Worm (Caenorhabditis elegans): ENCODE results near the gene imp-2.

imp-2 gene

ce11 chrIV:11130774-11131173 is 12.1 kb upstream of the imp-2 start:
- TF ChIP-seq ceh-16 (tag; optimal IDR thresholded peaks at IDR 0.05) (no peak), nfya-1 (tag; optimal IDR thresholded peaks at IDR 0.05; ENCODE audit: insufficient read depth) (peak; percentile 44), hmg-11 (tag; optimal IDR thresholded peaks at IDR 0.05) (no peak), egl-27 (tag; optimal IDR thresholded peaks at IDR 0.05) (no peak), sea-2 (GFP tag; optimal IDR thresholded peaks at IDR 0.05) (no peak), zag-1 (tag; optimal IDR thresholded peaks at IDR 0.05) (no peak), elt-1 (tag; optimal IDR thresholded peaks at IDR 0.05) (no peak), elt-3 (tag; optimal IDR thresholded peaks at IDR 0.05) (no peak), ceh-28 (tag; optimal IDR thresholded peaks at IDR 0.05) (no peak), daf-12 (tag; optimal IDR thresholded peaks at IDR 0.05) (no peak), nhr-12 (tag; optimal IDR thresholded peaks at IDR 0.05) (no peak), nhr-11 (tag; optimal IDR thresholded peaks at IDR 0.05) (no peak), pqm-1 (tag; optimal IDR thresholded peaks at IDR 0.05) (peak; percentile 11), snpc-4 (tag; optimal IDR thresholded peaks at IDR 0.05) (no peak), elt-2 (tag; optimal IDR thresholded peaks at IDR 0.05) (peak; percentile 58), nhr-43 (tag; optimal IDR thresholded peaks at IDR 0.05; ENCODE audit: poor library complexity, severe bottlenecking) (no peak), fkh-10 (GFP tag; optimal IDR thresholded peaks at IDR 0.05) (no peak), pha-4 (tag; optimal IDR thresholded peaks at IDR 0.05) (peak; percentile 29), nhr-77 (tag; optimal IDR thresholded peaks at IDR 0.05) (no peak)

- TF ChIP-seq sea-2 (GFP tag; optimal IDR thresholded peaks at IDR 0.05) = no peak
- no peak for TF ChIP-seq mdl-1 (tag; optimal IDR thresholded peaks at IDR 0.05)
- no peak for TF ChIP-seq jun-1 (tag; optimal IDR thresholded peaks at IDR 0.05)
- no peak for TF ChIP-seq nhr-28 (tag; optimal IDR thresholded peaks at IDR 0.05)
- TF ChIP-seq fkh-10 (GFP tag; optimal IDR thresholded peaks at IDR 0.05) = no peak
- TF ChIP-seq ceh-9 (tag; optimal IDR thresholded peaks at IDR 0.05) = no peak
- no peak for TF ChIP-seq unc-62 (GFP tag; optimal IDR thresholded peaks at IDR 0.05)
- TF ChIP-seq aly-2 (tag; optimal IDR thresholded peaks at IDR 0.05) = no peak
- TF ChIP-seq nhr-237 (tag; optimal IDR thresholded peaks at IDR 0.05) = no peak
- no peak for TF ChIP-seq mml-1 (tag; optimal IDR thresholded peaks at IDR 0.05)
- TF ChIP-seq lsy-12 (tag; optimal IDR thresholded peaks at IDR 0.05) = no peak
- no peak for TF ChIP-seq lin-39 (tag; optimal IDR thresholded peaks at IDR 0.05)
- TF ChIP-seq pha-4 (tag; optimal IDR thresholded peaks at IDR 0.05) = no peak
- no peak for TF ChIP-seq ztf-4 (tag; optimal IDR thresholded peaks at IDR 0.05)
- no peak for TF ChIP-seq zag-1 (tag; optimal IDR thresholded peaks at IDR 0.05)
- TF ChIP-seq elt-2 (tag; optimal IDR thresholded peaks at IDR 0.05) = no peak
- TF ChIP-seq ztf-11 (tag; optimal IDR thresholded peaks at IDR 0.05) = no peak
- TF ChIP-seq lin-15B (tag; optimal IDR thresholded peaks at IDR 0.05) = no peak
Measured at ce11 chrIV:11126028-11126427, 7.3 kb upstream of the imp-2 start.

- TF ChIP-seq egl-5 (tag; optimal IDR thresholded peaks at IDR 0.05) (no peak), ceh-16 (tag; optimal IDR thresholded peaks at IDR 0.05) (no peak), fos-1 (tag; optimal IDR thresholded peaks at IDR 0.05) (no peak)
Measured at ce11 chrIV:11126004-11126027, 7.1 kb upstream of the imp-2 start, which contains the start of gene swsn-4. TSS of gene swsn-4 (plus strand) at chrIV:11126024.

- TF ChIP-seq nhr-23 (tag; optimal IDR thresholded peaks at IDR 0.05) (no peak), ZK546.5 (tag; optimal IDR thresholded peaks at IDR 0.05) (no peak), nhr-11 (tag; optimal IDR thresholded peaks at IDR 0.05) (no peak), lin-39 (tag; optimal IDR thresholded peaks at IDR 0.05) (no peak), nhr-67 (tag; optimal IDR thresholded peaks at IDR 0.05) (no peak), nhr-237 (tag; optimal IDR thresholded peaks at IDR 0.05) (no peak), nfya-1 (tag; optimal IDR thresholded peaks at IDR 0.05; ENCODE audit: insufficient read depth) (no peak), nhr-12 (tag; optimal IDR thresholded peaks at IDR 0.05) (no peak), ceh-82 (tag; optimal IDR thresholded peaks at IDR 0.05) (no peak), ceh-9 (tag; optimal IDR thresholded peaks at IDR 0.05) (no peak), nhr-43 (tag; optimal IDR thresholded peaks at IDR 0.05; ENCODE audit: poor library complexity, severe bottlenecking) (no peak), nhr-25 (tag; optimal IDR thresholded peaks at IDR 0.05) (no peak), egl-27 (tag; optimal IDR thresholded peaks at IDR 0.05) (no peak), lin-15B (tag; optimal IDR thresholded peaks at IDR 0.05) (no peak), mdl-1 (tag; optimal IDR thresholded peaks at IDR 0.05) (no peak)
Measured at ce11 chrIV:11125604-11126003, 6.9 kb upstream of the imp-2 start.
